Worm (Caenorhabditis elegans): Measurements from ENCODE around the gene str-163.

Gene str-163

ce11 chrIV:4953887-4954286 lies at the start of gene str-163:
Gene str-163, plus strand, starts transcription at chrIV:4954187.
- TF ChIP-seq ceh-88 (GFP tag; IDR thresholded peaks at IDR 0.05), result no peak
- no peak for TF ChIP-seq lin-13 (GFP tag; optimal IDR thresholded peaks at IDR 0.05)
- no peak for TF ChIP-seq pqm-1 (tag; optimal IDR thresholded peaks at IDR 0.05)
- no peak for TF ChIP-seq nhr-84 (tag; optimal IDR thresholded peaks at IDR 0.05)
- peak; percentile 39 for TF ChIP-seq pax-3 (tag; optimal IDR thresholded peaks at IDR 0.05)
- TF ChIP-seq dsc-1 (tag; optimal IDR thresholded peaks at IDR 0.05), result peak; percentile 55
- TF ChIP-seq fkh-8 (tag; optimal IDR thresholded peaks at IDR 0.05), result peak; percentile 39
- peak; percentile 44 for TF ChIP-seq sox-4 (tag; optimal IDR thresholded peaks at IDR 0.05)

DNA sequence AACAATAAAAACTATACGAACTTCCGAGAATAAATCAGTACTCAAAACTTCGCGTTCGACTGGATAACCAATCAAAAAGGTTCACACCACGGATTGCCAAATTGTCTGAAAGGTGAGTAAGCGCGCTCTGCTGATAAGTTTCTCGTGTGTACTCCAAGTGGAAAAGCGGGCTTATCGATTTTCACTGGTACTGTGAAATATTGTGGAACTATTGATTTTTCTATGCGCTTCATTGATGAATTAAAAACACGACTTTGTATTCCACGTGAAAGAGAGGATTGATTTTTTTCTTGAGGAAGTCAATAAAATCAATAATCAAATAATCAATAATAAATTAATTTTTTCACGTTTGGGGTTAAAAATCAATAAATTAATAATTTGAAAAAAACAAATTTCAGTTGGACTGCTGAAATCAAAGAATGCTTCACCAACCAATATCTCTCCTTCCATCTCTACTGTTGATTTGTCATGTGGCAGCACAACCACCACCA lies 48.3 kb upstream of the str-163 start, which contains the start of gene T08B6.4:
Gene T08B6.4 (plus strand): TSS at position 51 of the 491 bp plus-strand sequence.
- TF ChIP-seq ztf-4 (tag; optimal IDR thresholded peaks at IDR 0.05) (no peak), nhr-84 (tag; optimal IDR thresholded peaks at IDR 0.05) (no peak), ceh-88 (GFP tag; IDR thresholded peaks at IDR 0.05) (no peak), ceh-90 (tag; optimal IDR thresholded peaks at IDR 0.05) (no peak), mdl-1 (tag; optimal IDR thresholded peaks at IDR 0.05) (no peak), jun-1 (tag; optimal IDR thresholded peaks at IDR 0.05) (no peak), sup-37 (GFP tag; optimal IDR thresholded peaks at IDR 0.05) (no peak)

- TF ChIP-seq hpl-2 (GFP tag; optimal IDR thresholded peaks at IDR 0.05) (no peak), nhr-12 (tag; optimal IDR thresholded peaks at IDR 0.05) (no peak), C04F5.9 (tag; optimal IDR thresholded peaks at IDR 0.05) (no peak), nhr-71 (tag; optimal IDR thresholded peaks at IDR 0.05) (no peak), ztf-4 (tag; optimal IDR thresholded peaks at IDR 0.05) (no peak), nhr-237 (tag; optimal IDR thresholded peaks at IDR 0.05) (no peak), nhr-11 (tag; optimal IDR thresholded peaks at IDR 0.05) (no peak), zip-4 (GFP tag; optimal IDR thresholded peaks at IDR 0.05) (no peak), tbx-2 (tag; optimal IDR thresholded peaks at IDR 0.05) (no peak), snu-23 (GFP tag; optimal IDR thresholded peaks at IDR 0.05) (no peak)
These were observed 44.9 kb upstream of the str-163 start, which contains the start of gene str-159 for ce11 chrIV:4909039-4909438. Gene str-159, plus strand, starts transcription at chrIV:4909339.

DNA sequence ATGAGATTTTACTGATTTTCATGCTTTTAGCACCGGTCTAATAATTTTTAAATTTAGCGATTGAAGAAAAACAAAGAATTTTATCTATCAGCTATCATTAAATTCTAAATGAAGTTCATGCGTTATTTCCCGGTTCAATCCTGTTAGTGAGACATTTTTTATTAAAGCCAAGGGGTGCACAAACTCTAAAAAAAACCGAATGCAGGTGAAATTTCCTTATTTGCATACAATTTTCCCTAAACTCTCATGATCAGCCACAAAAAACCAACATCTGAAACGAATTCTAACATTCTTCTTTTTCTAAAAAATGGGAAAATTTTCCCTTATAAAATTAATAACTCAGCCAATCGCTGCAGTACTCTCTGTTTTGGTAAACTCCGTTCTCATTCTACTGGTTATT lies 40.9 kb upstream of the str-163 start, which contains the start of gene str-156:
Gene str-156 (plus strand): TSS at position 301 of the 400 bp plus-strand sequence.
- TF ChIP-seq nhr-76 (tag; optimal IDR thresholded peaks at IDR 0.05) (no peak), zag-1 (tag; optimal IDR thresholded peaks at IDR 0.05) (no peak), unc-62 (GFP tag; optimal IDR thresholded peaks at IDR 0.05) (no peak), aha-1 (tag; optimal IDR thresholded peaks at IDR 0.05) (no peak), sptf-1 (tag; optimal IDR thresholded peaks at IDR 0.05) (no peak), egl-27 (tag; optimal IDR thresholded peaks at IDR 0.05) (no peak), mep-1 (tag; optimal IDR thresholded peaks at IDR 0.05) (no peak), jun-1 (tag; optimal IDR thresholded peaks at IDR 0.05) (no peak), pag-3 (tag; optimal IDR thresholded peaks at IDR 0.05; ENCODE audit: borderline replicate concordance, insufficient read depth) (no peak), fkh-10 (GFP tag; optimal IDR thresholded peaks at IDR 0.05) (no peak), unc-98 (GFP tag; IDR thresholded peaks at IDR 0.05) (no peak), nhr-85 (tag) (no peak), pqm-1 (tag; optimal IDR thresholded peaks at IDR 0.05) (no peak), nhr-71 (tag; optimal IDR thresholded peaks at IDR 0.05) (no peak), hlh-4 (tag; optimal IDR thresholded peaks at IDR 0.05) (no peak), sup-37 (GFP tag; optimal IDR thresholded peaks at IDR 0.05) (no peak)

DNA sequence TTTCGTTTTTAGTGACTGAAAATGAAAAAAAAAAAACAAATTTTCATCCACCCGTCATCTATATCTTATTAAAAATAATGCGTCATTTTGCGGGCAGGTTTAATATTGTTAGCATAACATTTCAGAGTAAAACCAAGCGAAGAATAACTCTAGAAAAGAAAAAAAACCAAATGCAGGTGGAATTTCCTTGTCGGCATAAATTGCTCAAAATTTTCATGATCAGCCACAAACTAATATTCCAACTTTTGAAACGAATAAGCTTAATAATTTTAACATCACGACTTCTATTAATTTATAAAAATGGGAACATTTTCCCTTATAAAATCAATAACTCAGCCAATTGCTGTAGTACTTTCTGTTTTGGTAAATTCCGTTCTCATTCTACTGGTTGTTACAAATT lies 38.3 kb upstream of the str-163 start, which contains the start of gene str-155:
Gene str-155 (plus strand): TSS at position 301 of the 400 bp plus-strand sequence.
- TF ChIP-seq tbx-2 (tag; optimal IDR thresholded peaks at IDR 0.05) (no peak), ces-1 (GFP tag; optimal IDR thresholded peaks at IDR 0.05) (no peak)
